Fruit fly (Drosophila melanogaster) whole organism, embryonic: ENCODE results near the gene CG18596.

Experiments used
- Atf3 ChIP-seq: fragments of 200-800 bp; sonication (Bioruptor generic); optimal IDR thresholded peaks from 3 replicates; lab custom pipeline; 2016; ENCODE audit warnings: missing biosample characterization, missing genetic modification characterization
- BEAF-32 ChIP-seq: fragments of 200-800 bp; sonication (Bioruptor generic); optimal IDR thresholded peaks from 3 replicates; lab custom pipeline; 2017; ENCODE audit warnings: missing biosample characterization, missing genetic modification characterization, mild to moderate bottlenecking, moderate library complexity, missing genetic modification reagents
- CG10267 ChIP-seq: fragments of 200-800 bp; sonication (Bioruptor generic); optimal IDR thresholded peaks from 2 replicates; lab custom pipeline; 2018; ENCODE audit warnings: missing biosample characterization, mild to moderate bottlenecking, missing genetic modification characterization, moderate library complexity
- CG12104 ChIP-seq: fragments of 200-800 bp; sonication (Bioruptor generic); optimal IDR thresholded peaks from 3 replicates; lab custom pipeline; 2016; ENCODE audit warnings: missing biosample characterization, missing genetic modification characterization
- CG1233 ChIP-seq: fragments of 200-800 bp; sonication (Bioruptor generic); optimal IDR thresholded peaks from 4 replicates; lab custom pipeline; 2018; ENCODE audit warnings: missing biosample characterization, mild to moderate bottlenecking, missing genetic modification characterization
- CG13424 ChIP-seq: fragments of 200-800 bp; sonication (Bioruptor generic); optimal IDR thresholded peaks from 2 replicates; lab custom pipeline; 2019; ENCODE audit warnings: missing biosample characterization, mild to moderate bottlenecking, missing genetic modification characterization, moderate library complexity
- CG15696 ChIP-seq: fragments of 200-800 bp; sonication (Bioruptor generic); optimal IDR thresholded peaks from 2 replicates; lab custom pipeline; 2019; ENCODE audit warnings: missing biosample characterization, mild to moderate bottlenecking, missing genetic modification characterization, moderate library complexity
- CG17328 ChIP-seq: fragments of 200-800 bp; sonication (Bioruptor generic); IDR thresholded peaks from 2 replicates; pipeline ENCODE4 v1.3.6; 2022; ENCODE audit warnings: missing biosample characterization, missing genetic modification characterization
- CG17568 ChIP-seq: fragments of 200-800 bp; sonication (Bioruptor generic); optimal IDR thresholded peaks from 2 replicates; lab custom pipeline; 2018; ENCODE audit warnings: missing biosample characterization, mild to moderate bottlenecking, missing genetic modification characterization, moderate library complexity
- CG1792 ChIP-seq: fragments of 200-800 bp; sonication (Bioruptor generic); optimal IDR thresholded peaks from 2 replicates; lab custom pipeline; 2016; ENCODE audit warnings: missing biosample characterization, missing genetic modification characterization
- CG2120 ChIP-seq: fragments of 200-800 bp; sonication (Bioruptor generic); optimal IDR thresholded peaks from 3 replicates; lab custom pipeline; 2016; ENCODE audit warnings: missing biosample characterization, missing genetic modification characterization
- CG2202 ChIP-seq: fragments of 200-800 bp; sonication (Bioruptor generic); optimal IDR thresholded peaks from 2 replicates; lab custom pipeline; 2018; ENCODE audit warnings: missing biosample characterization, mild to moderate bottlenecking, missing genetic modification characterization
- CG3995 ChIP-seq: fragments of 200-800 bp; sonication (Bioruptor generic); optimal IDR thresholded peaks from 3 replicates; lab custom pipeline; 2016; ENCODE audit warnings: missing biosample characterization, missing genetic modification characterization
- CG9727 ChIP-seq: fragments of 200-800 bp; sonication (Bioruptor generic); optimal IDR thresholded peaks from 3 replicates; lab custom pipeline; 2017; ENCODE audit warnings: missing biosample characterization, mild to moderate bottlenecking, missing genetic modification characterization
- CG9932 ChIP-seq: fragments of 200-800 bp; sonication (Bioruptor generic); IDR thresholded peaks from 2 replicates; pipeline ENCODE4 v1.3.6; 2022; ENCODE audit warnings: missing biosample characterization, missing genetic modification characterization
- CkIIα-i1 ChIP-seq: fragments of 200-800 bp; sonication (Bioruptor generic); IDR thresholded peaks from 2 replicates; pipeline ENCODE4 v1.3.6; 2022; ENCODE audit warnings: missing biosample characterization, missing genetic modification characterization
- CoRest ChIP-seq: fragments of 200-800 bp; sonication (Bioruptor generic); optimal IDR thresholded peaks from 3 replicates; lab custom pipeline; 2018; ENCODE audit warnings: missing biosample characterization, mild to moderate bottlenecking, missing genetic modification characterization, moderate library complexity
- D19A ChIP-seq: fragments of 200-800 bp; optimal IDR thresholded peaks from 3 replicates; lab custom pipeline; 2019; ENCODE audit warnings: missing biosample characterization, mild to moderate bottlenecking, missing genetic modification characterization, moderate library complexity
- Dad ChIP-seq: fragments of 200-800 bp; sonication (Bioruptor generic); optimal IDR thresholded peaks from 3 replicates; lab custom pipeline; 2016; ENCODE audit warnings: missing biosample characterization, missing genetic modification characterization
- HLH4C ChIP-seq: fragments of 200-800 bp; sonication (Bioruptor generic); IDR thresholded peaks from 3 replicates; pipeline ENCODE4 v1.3.6; 2022; ENCODE audit warnings: missing biosample characterization, missing genetic modification characterization; ENCODE audit not compliant: partially characterized antibody
- Hand ChIP-seq: fragments of 200-800 bp; sonication (Bioruptor generic); optimal IDR thresholded peaks from 2 replicates; lab custom pipeline; 2017; ENCODE audit warnings: mild to moderate bottlenecking, missing biosample characterization, missing genetic modification reagents, missing genetic modification characterization
- MESR4 ChIP-seq: fragments of 200-800 bp; sonication (Bioruptor generic); optimal IDR thresholded peaks from 2 replicates; lab custom pipeline; 2018; ENCODE audit warnings: missing biosample characterization, mild to moderate bottlenecking, missing genetic modification characterization, moderate library complexity
- Med ChIP-seq: fragments of 200-800 bp; sonication (Bioruptor generic); peaks from one replicate; lab custom pipeline; 2016; ENCODE audit warnings: missing biosample characterization, missing genetic modification characterization, mild to moderate bottlenecking, inconsistent platforms, moderate library complexity
- Mrtf ChIP-seq: fragments of 200-800 bp; sonication (Bioruptor generic); IDR thresholded peaks from 3 replicates; pipeline ENCODE4 v1.3.6; 2022; ENCODE audit warnings: missing biosample characterization, missing genetic modification characterization
- Nf-YB ChIP-seq: fragments of 200-800 bp; sonication (Bioruptor generic); optimal IDR thresholded peaks from 3 replicates; lab custom pipeline; 2019; ENCODE audit warnings: missing biosample characterization, mild to moderate bottlenecking, missing genetic modification characterization, moderate library complexity
- Sox102F ChIP-seq: fragments of 200-800 bp; sonication (Bioruptor generic); optimal IDR thresholded peaks from 2 replicates; lab custom pipeline; 2018; ENCODE audit warnings: missing biosample characterization, mild to moderate bottlenecking, missing genetic modification characterization, moderate library complexity
- Xrp1 ChIP-seq: fragments of 200-800 bp; sonication (Bioruptor generic); IDR thresholded peaks from 2 replicates; pipeline ENCODE4 v1.3.6; 2022; ENCODE audit warnings: missing biosample characterization, missing genetic modification characterization
- abd-A ChIP-seq: fragments of 200-800 bp; sonication (Bioruptor generic); optimal IDR thresholded peaks from 3 replicates; lab custom pipeline; 2019; ENCODE audit warnings: missing biosample characterization, mild to moderate bottlenecking, missing genetic modification characterization, moderate library complexity
- aop ChIP-seq: fragments of 200-800 bp; sonication (Bioruptor generic); IDR thresholded peaks from 2 replicates; pipeline ENCODE4 v1.3.6; 2022; ENCODE audit warnings: missing biosample characterization, missing genetic modification characterization
- br ChIP-seq: fragments of >200 bp; optimal IDR thresholded peaks from 2 replicates; lab custom pipeline; 2017
- dmrt11E ChIP-seq: fragments of 200-800 bp; sonication (Bioruptor generic); optimal IDR thresholded peaks from 3 replicates; lab custom pipeline; 2018; ENCODE audit warnings: missing biosample characterization, mild to moderate bottlenecking, missing genetic modification characterization, moderate library complexity
- ftz-f1 ChIP-seq: fragments of 200-800 bp; sonication (Bioruptor generic); optimal IDR thresholded peaks from 2 replicates; lab custom pipeline; 2016; ENCODE audit warnings: missing biosample characterization, missing genetic modification characterization
- gem ChIP-seq: fragments of 200-800 bp; sonication (Bioruptor generic); optimal IDR thresholded peaks from 2 replicates; lab custom pipeline; 2019; ENCODE audit warnings: missing biosample characterization, mild to moderate bottlenecking, missing genetic modification characterization, moderate library complexity
- hkb ChIP-seq, 2 experiments: fragments of 200-800 bp in 1 of 2; fragments of >200 bp in 1 of 2; sonication (Bioruptor generic) in 1 of 2; IDR thresholded peaks in 1 of 2; optimal IDR thresholded peaks in 1 of 2; 2 replicates each; pipeline versions ENCODE4 v1.3.6 to Lab custom; 2017 to 2022; ENCODE audit warnings: missing biosample characterization in 1 of 2, missing genetic modification characterization in 1 of 2
- kah ChIP-seq: fragments of 200-800 bp; sonication (Bioruptor generic); optimal IDR thresholded peaks from 2 replicates; lab custom pipeline; 2018; ENCODE audit warnings: missing biosample characterization, mild to moderate bottlenecking, missing genetic modification characterization
- lab ChIP-seq: fragments of 200-800 bp; sonication (Bioruptor generic); optimal IDR thresholded peaks from 3 replicates; lab custom pipeline; 2017; ENCODE audit warnings: missing biosample characterization, missing genetic modification characterization, mild to moderate bottlenecking, moderate library complexity, missing genetic modification reagents
- mld ChIP-seq: fragments of 200-800 bp; sonication (Bioruptor generic); IDR thresholded peaks from 3 replicates; pipeline ENCODE4 v1.3.6; 2022; ENCODE audit warnings: missing biosample characterization, missing genetic modification characterization; ENCODE audit not compliant: partially characterized antibody
- peb ChIP-seq: fragments of 200-800 bp; sonication (Bioruptor generic); IDR thresholded peaks from 2 replicates; pipeline ENCODE4 v1.3.6; 2022; ENCODE audit warnings: missing biosample characterization, missing genetic modification characterization
- sob ChIP-seq: fragments of 200-800 bp; sonication (Bioruptor generic); IDR thresholded peaks from 2 replicates; pipeline ENCODE4 v1.3.6; 2022; ENCODE audit warnings: missing biosample characterization, missing genetic modification characterization
- ssp ChIP-seq: fragments of 200-800 bp; sonication (Bioruptor generic); IDR thresholded peaks from 2 replicates; pipeline ENCODE4 v1.3.6; 2022; ENCODE audit warnings: missing biosample characterization, missing genetic modification characterization
- stwl ChIP-seq: fragments of 200-800 bp; sonication (Bioruptor generic); optimal IDR thresholded peaks from 3 replicates; lab custom pipeline; 2018; ENCODE audit warnings: missing biosample characterization, mild to moderate bottlenecking, missing genetic modification characterization, moderate library complexity
- tap ChIP-seq: fragments of 200-800 bp; optimal IDR thresholded peaks from 3 replicates; lab custom pipeline; 2019; ENCODE audit warnings: missing biosample characterization, mild to moderate bottlenecking, missing genetic modification characterization, moderate library complexity
- ttk ChIP-seq: fragments of 200-800 bp; sonication (Bioruptor generic); IDR thresholded peaks from 2 replicates; pipeline ENCODE4 v2.1.2; 2022; ENCODE audit warnings: missing biosample characterization, missing genetic modification characterization
- unpg ChIP-seq: fragments of 200-800 bp; sonication (Bioruptor generic); optimal IDR thresholded peaks from 3 replicates; lab custom pipeline; 2018; ENCODE audit warnings: missing biosample characterization, mild to moderate bottlenecking, missing genetic modification characterization, moderate library complexity
- vfl ChIP-seq: fragments of 200-800 bp; sonication (Bioruptor generic); optimal IDR thresholded peaks from 2 replicates; lab custom pipeline; 2016; ENCODE audit warnings: missing biosample characterization, missing genetic modification characterization
- vvl ChIP-seq: fragments of 200-800 bp; sonication (Bioruptor generic); IDR thresholded peaks from 2 replicates; pipeline ENCODE4 v1.3.6; 2022; ENCODE audit warnings: missing biosample characterization, missing genetic modification characterization
- zen ChIP-seq: fragments of 200-800 bp; sonication (Bioruptor generic); optimal IDR thresholded peaks from 3 replicates; lab custom pipeline; 2018; ENCODE audit warnings: missing biosample characterization, mild to moderate bottlenecking, missing genetic modification characterization, moderate library complexity

Gene CG18596

dm6 chr3R:22367126-22368076 is 8.3 kb upstream of the CG18596 start, which contains the start of the genes Polr3F and PyK (continued):
- TF ChIP-seq Atf3 (GFP tag; lab: Kevin White, UChicago) = no peak
- no peak for TF ChIP-seq br
- TF ChIP-seq MESR4 (GFP tag; lab: Kevin White, UChicago) = peak; percentile 27
- TF ChIP-seq CG1792 = no peak
- TF ChIP-seq D19A (tag; lab: Kevin White, UChicago) = peak; percentile 7
- no peak for TF ChIP-seq CkIIα-i1
- TF ChIP-seq mld (GFP tag; lab: Robert Waterston, UW) = 0 out of 3 replicates have a peak, but pooled peaks have one; percentile 24
- peak; percentile 8 for TF ChIP-seq Dad (GFP tag; lab: Kevin White, UChicago)
- no peak for TF ChIP-seq hkb (optimal IDR thresholded peaks at IDR 0.05; lab: Kevin White, UChicago)
- peak; percentile 28 for TF ChIP-seq hkb (GFP tag; IDR thresholded peaks at IDR 0.05; lab: Robert Waterston, UW)
- no peak for TF ChIP-seq ttk
- peak; percentile 50 for TF ChIP-seq BEAF-32 (GFP tag; lab: Kevin White, UChicago)
- peak; percentile 30 for TF ChIP-seq Sox102F (GFP tag; lab: Kevin White, UChicago)
- peak; percentile 1 for TF ChIP-seq CG17568 (GFP tag; lab: Kevin White, UChicago)
- TF ChIP-seq CG15696 = peak; percentile 13
- no peak for TF ChIP-seq HLH4C (GFP tag; lab: Robert Waterston, UW)
- TF ChIP-seq CG17328 = peak; percentile 31; the same call in 1 of the 2 replicates
- TF ChIP-seq CG2120 (GFP tag; lab: Kevin White, UChicago) = peak; percentile 52
- peak; percentile 53 for TF ChIP-seq unpg (GFP tag; lab: Kevin White, UChicago)
- TF ChIP-seq aop (GFP tag; lab: Robert Waterston, UW) = no peak
- peak; percentile 43 for TF ChIP-seq lab (GFP tag; lab: Kevin White, UChicago)
- no peak for TF ChIP-seq Mrtf (GFP tag; lab: Robert Waterston, UW)
- TF ChIP-seq CG10267 (tag; lab: Kevin White, UChicago) = peak; percentile 60
- TF ChIP-seq zen (tag; lab: Kevin White, UChicago) = peak; percentile 28
- peak; percentile 55 for TF ChIP-seq stwl
- no peak for TF ChIP-seq vfl (GFP tag; lab: Kevin White, UChicago)
- peak; percentile 29 for TF ChIP-seq abd-A (tag; lab: Kevin White, UChicago)
- TF ChIP-seq CG9932 (GFP tag; lab: Robert Waterston, UW) = peak; percentile 47; the same call in 1 of the 2 replicates
- TF ChIP-seq peb = no peak
- TF ChIP-seq tap = no peak
- TF ChIP-seq CG13424 (tag; lab: Kevin White, UChicago) = peak; percentile 46
- no peak for TF ChIP-seq Hand (GFP tag; lab: Kevin White, UChicago)
- no peak for TF ChIP-seq CG1233 (GFP tag; lab: Kevin White, UChicago)
- TF ChIP-seq Xrp1 (GFP tag; lab: Robert Waterston, UW) = peak; percentile 20; the same call in 1 of the 2 replicates
- peak; percentile 15 for TF ChIP-seq CG2202
- TF ChIP-seq Med (GFP tag; lab: Kevin White, UChicago) = peak; percentile 60
- TF ChIP-seq CG9727 (GFP tag; lab: Kevin White, UChicago) = peak; percentile 41
- TF ChIP-seq sob (GFP tag; lab: Robert Waterston, UW) = no peak
- peak; percentile 14 for TF ChIP-seq Nf-YB
- no peak for TF ChIP-seq dmrt11E (tag; lab: Kevin White, UChicago)
- no peak for TF ChIP-seq ftz-f1 (GFP tag; lab: Kevin White, UChicago)
- TF ChIP-seq ssp (GFP tag; lab: Robert Waterston, UW) = no peak
- TF ChIP-seq gem = peak; percentile 59
- no peak for TF ChIP-seq kah
- peak; percentile 52 for TF ChIP-seq CoRest (tag; lab: Kevin White, UChicago)
- TF ChIP-seq CG3995 (GFP tag; lab: Kevin White, UChicago) = peak; percentile 93
- TF ChIP-seq CG12104 = peak; percentile 29
- TF ChIP-seq vvl (GFP tag; lab: Robert Waterston, UW) = peak; percentile 25; the same call in 1 of the 2 replicates
